Fruit fly (Drosophila melanogaster) whole organism, embryonic: ENCODE data around the gene plum.

ENCODE experiments used
- Aef1 ChIP-seq: fragments of 200-800 bp; sonication (Bioruptor generic); IDR thresholded peaks from 3 replicates; pipeline ENCODE4 v1.3.6; 2022; ENCODE audit warnings: missing biosample characterization, missing genetic modification characterization
- CG10543 ChIP-seq: fragments of 200-800 bp; sonication (Bioruptor generic); optimal IDR thresholded peaks from 3 replicates; lab custom pipeline; 2017; ENCODE audit warnings: missing biosample characterization, mild to moderate bottlenecking, missing genetic modification characterization, moderate library complexity
- CG10654 ChIP-seq: fragments of 200-800 bp; sonication (Bioruptor generic); optimal IDR thresholded peaks from 2 replicates; lab custom pipeline; 2016; ENCODE audit warnings: missing biosample characterization, missing genetic modification characterization
- CG11093 ChIP-seq: fragments of 200-800 bp; sonication (Bioruptor generic); IDR thresholded peaks from 3 replicates; pipeline ENCODE4 v1.3.6; 2022; ENCODE audit warnings: missing biosample characterization, missing genetic modification characterization
- CG13296 ChIP-seq: fragments of 200-800 bp; sonication (Bioruptor generic); optimal IDR thresholded peaks from 3 replicates; lab custom pipeline; 2018; ENCODE audit warnings: missing biosample characterization, mild to moderate bottlenecking, missing genetic modification characterization
- CG14710 ChIP-seq: fragments of 200-800 bp; sonication (Bioruptor generic); optimal IDR thresholded peaks from 3 replicates; lab custom pipeline; 2019; ENCODE audit warnings: missing biosample characterization, mild to moderate bottlenecking, missing genetic modification characterization, moderate library complexity
- CG1603 ChIP-seq: fragments of 200-800 bp; sonication (Bioruptor generic); optimal IDR thresholded peaks from 2 replicates; lab custom pipeline; 2019; ENCODE audit warnings: missing biosample characterization, mild to moderate bottlenecking, missing genetic modification characterization, moderate library complexity
- CG16863 ChIP-seq: fragments of 200-800 bp; sonication (Bioruptor generic); optimal IDR thresholded peaks from 3 replicates; lab custom pipeline; 2016; ENCODE audit warnings: missing biosample characterization, missing genetic modification characterization
- CG17361 ChIP-seq: fragments of 200-800 bp; sonication (Bioruptor generic); IDR thresholded peaks from 3 replicates; pipeline ENCODE4 v1.3.6; 2022; ENCODE audit warnings: missing biosample characterization, missing genetic modification characterization
- CG17912 ChIP-seq: fragments of 200-800 bp; sonication (Bioruptor generic); optimal IDR thresholded peaks from 2 replicates; lab custom pipeline; 2018; ENCODE audit warnings: missing biosample characterization, mild to moderate bottlenecking, missing genetic modification characterization
- CG2116 ChIP-seq: fragments of 200-800 bp; sonication (Bioruptor generic); optimal IDR thresholded peaks from 3 replicates; lab custom pipeline; 2018; ENCODE audit warnings: missing biosample characterization, mild to moderate bottlenecking, missing genetic modification characterization
- CG2712 ChIP-seq: fragments of 200-800 bp; optimal IDR thresholded peaks from 3 replicates; lab custom pipeline; 2019; ENCODE audit warnings: missing biosample characterization, mild to moderate bottlenecking, missing genetic modification characterization, moderate library complexity
- CG34224 ChIP-seq: fragments of 200-800 bp; sonication (Bioruptor generic); IDR thresholded peaks from 3 replicates; pipeline ENCODE4 v1.3.6; 2022; ENCODE audit warnings: missing biosample characterization, missing genetic modification characterization; ENCODE audit not compliant: partially characterized antibody
- CG34376 ChIP-seq: fragments of 200-800 bp; sonication (Bioruptor generic); optimal IDR thresholded peaks from 2 replicates; lab custom pipeline; 2018; ENCODE audit warnings: missing biosample characterization, mild to moderate bottlenecking, missing genetic modification characterization
- CG3847 ChIP-seq: fragments of 200-800 bp; sonication (Bioruptor generic); IDR thresholded peaks from 2 replicates; pipeline ENCODE4 v1.3.6; 2022; ENCODE audit warnings: missing biosample characterization, missing genetic modification characterization
- CG42726 ChIP-seq: fragments of 200-800 bp; sonication (Bioruptor generic); IDR thresholded peaks from 2 replicates; pipeline ENCODE4 v1.3.6; 2022; ENCODE audit warnings: missing biosample characterization, missing genetic modification characterization; ENCODE audit not compliant: partially characterized antibody
- CG4617 ChIP-seq: fragments of 200-800 bp; sonication (Bioruptor generic); optimal IDR thresholded peaks from 3 replicates; lab custom pipeline; 2016; ENCODE audit warnings: missing biosample characterization, missing genetic modification characterization, borderline replicate concordance
- CG5245 ChIP-seq: fragments of 200-800 bp; sonication (Bioruptor generic); optimal IDR thresholded peaks from 3 replicates; lab custom pipeline; 2016; ENCODE audit warnings: missing biosample characterization, missing genetic modification characterization
- CG6254 ChIP-seq: fragments of 200-800 bp; sonication (Bioruptor generic); optimal IDR thresholded peaks from 3 replicates; lab custom pipeline; 2017; ENCODE audit warnings: mild to moderate bottlenecking, missing biosample characterization, missing genetic modification reagents, missing genetic modification characterization
- CG7963 ChIP-seq: fragments of 200-800 bp; sonication (Bioruptor generic); IDR thresholded peaks from 3 replicates; pipeline ENCODE4 v1.3.6; 2022; ENCODE audit warnings: missing biosample characterization, missing genetic modification characterization; ENCODE audit not compliant: partially characterized antibody
- CG9797 ChIP-seq: fragments of 200-800 bp; sonication (Bioruptor generic); optimal IDR thresholded peaks from 3 replicates; lab custom pipeline; 2018; ENCODE audit warnings: missing biosample characterization, mild to moderate bottlenecking, missing genetic modification characterization
- CTCF ChIP-seq: fragments of 200-800 bp; sonication (Bioruptor generic); optimal IDR thresholded peaks from 2 replicates; lab custom pipeline; 2017; ENCODE audit warnings: missing biosample characterization, mild to moderate bottlenecking, missing genetic modification characterization, moderate library complexity
- Dip2 ChIP-seq: fragments of 200-800 bp; sonication (Bioruptor generic); IDR thresholded peaks from 2 replicates; pipeline ENCODE4 v1.3.6; 2022; ENCODE audit warnings: missing biosample characterization, missing genetic modification characterization
- Doc3 ChIP-seq: fragments of 200-800 bp; sonication (Bioruptor generic); IDR thresholded peaks from 3 replicates; pipeline ENCODE4 v1.3.6; 2022; ENCODE audit warnings: missing biosample characterization, missing genetic modification characterization; ENCODE audit not compliant: partially characterized antibody
- Dp ChIP-seq: fragments of 200-800 bp; sonication (Bioruptor generic); optimal IDR thresholded peaks from 2 replicates; lab custom pipeline; 2018; ENCODE audit warnings: missing biosample characterization, mild to moderate bottlenecking, missing genetic modification characterization, moderate library complexity
- E2f2 ChIP-seq: fragments of 200-800 bp; sonication (Bioruptor generic); IDR thresholded peaks from 2 replicates; pipeline ENCODE4 v1.3.6; 2022; ENCODE audit warnings: missing biosample characterization, missing genetic modification characterization
- Elba2 ChIP-seq: fragments of 200-800 bp; sonication (Bioruptor generic); optimal IDR thresholded peaks from 3 replicates; lab custom pipeline; 2016; ENCODE audit warnings: missing biosample characterization, missing genetic modification characterization
- GATAe ChIP-seq: fragments of 200-800 bp; sonication (Bioruptor generic); conservative IDR thresholded peaks from 2 replicates; pipeline ENCODE4 v1.3.6; 2022; ENCODE audit warnings: missing biosample characterization, missing genetic modification characterization
- HLHmδ ChIP-seq: fragments of 200-800 bp; sonication (Bioruptor generic); optimal IDR thresholded peaks from 2 replicates; lab custom pipeline; 2018; ENCODE audit warnings: missing biosample characterization, mild to moderate bottlenecking, missing genetic modification characterization, moderate library complexity
- Hr39 ChIP-seq: fragments of >200 bp; optimal IDR thresholded peaks from 2 replicates; lab custom pipeline; 2017
- NC2β ChIP-seq: fragments of 200-800 bp; sonication (Bioruptor generic); optimal IDR thresholded peaks from 2 replicates; lab custom pipeline; 2016; ENCODE audit warnings: missing biosample characterization, missing genetic modification characterization
- Nf-YA ChIP-seq: fragments of 200-800 bp; sonication (Bioruptor generic); IDR thresholded peaks from 2 replicates; pipeline ENCODE4 v1.3.6; 2022; ENCODE audit warnings: missing biosample characterization, missing genetic modification characterization
- Oli ChIP-seq: fragments of 200-800 bp; sonication (Bioruptor generic); optimal IDR thresholded peaks from 2 replicates; lab custom pipeline; 2018; ENCODE audit warnings: missing biosample characterization, mild to moderate bottlenecking, missing genetic modification characterization, moderate library complexity
- Ravus ChIP-seq: fragments of 200-800 bp; sonication (Bioruptor generic); IDR thresholded peaks from 2 replicates; pipeline ENCODE4 v1.3.6; 2022; ENCODE audit warnings: missing biosample characterization, missing genetic modification characterization
- Sry-δ ChIP-seq: fragments of 200-800 bp; sonication (Bioruptor generic); optimal IDR thresholded peaks from 2 replicates; lab custom pipeline; 2016; ENCODE audit warnings: missing biosample characterization, missing genetic modification characterization
- Xrp1 ChIP-seq: fragments of 200-800 bp; sonication (Bioruptor generic); IDR thresholded peaks from 2 replicates; pipeline ENCODE4 v1.3.6; 2022; ENCODE audit warnings: missing biosample characterization, missing genetic modification characterization
- bowl ChIP-seq: fragments of 200-800 bp; sonication (Bioruptor generic); IDR thresholded peaks from 2 replicates; pipeline ENCODE4 v1.3.6; 2022; ENCODE audit warnings: missing biosample characterization, missing genetic modification characterization
- hkb ChIP-seq, 2 experiments: fragments of 200-800 bp in 1 of 2; fragments of >200 bp in 1 of 2; sonication (Bioruptor generic) in 1 of 2; IDR thresholded peaks in 1 of 2; optimal IDR thresholded peaks in 1 of 2; 2 replicates each; pipeline versions ENCODE4 v1.3.6 to Lab custom; 2017 to 2022; ENCODE audit warnings: missing biosample characterization in 1 of 2, missing genetic modification characterization in 1 of 2
- inv ChIP-seq: fragments of 200-800 bp; sonication (Bioruptor generic); IDR thresholded peaks from 2 replicates; pipeline ENCODE4 v1.3.6; 2022; ENCODE audit warnings: missing biosample characterization, missing genetic modification characterization; ENCODE audit not compliant: partially characterized antibody
- klu ChIP-seq: fragments of 200-800 bp; sonication (Bioruptor generic); IDR thresholded peaks from 2 replicates; pipeline ENCODE4 v1.3.6; 2022; ENCODE audit warnings: missing biosample characterization, missing genetic modification characterization
- knrl ChIP-seq: fragments of 200-800 bp; sonication (Bioruptor generic); IDR thresholded peaks from 3 replicates; pipeline ENCODE4 v1.3.6; 2022; ENCODE audit warnings: missing biosample characterization, missing genetic modification characterization; ENCODE audit not compliant: partially characterized antibody
- maf-S ChIP-seq: fragments of 200-800 bp; sonication (Bioruptor generic); optimal IDR thresholded peaks from 2 replicates; lab custom pipeline; 2016; ENCODE audit warnings: missing biosample characterization, missing genetic modification characterization
- nau ChIP-seq: fragments of 200-800 bp; sonication (Bioruptor generic); optimal IDR thresholded peaks from 3 replicates; lab custom pipeline; 2017; ENCODE audit warnings: missing biosample characterization, mild to moderate bottlenecking, missing genetic modification characterization, missing genetic modification reagents
- nmo ChIP-seq: fragments of 200-800 bp; sonication (Bioruptor generic); optimal IDR thresholded peaks from 2 replicates; lab custom pipeline; 2018; ENCODE audit warnings: missing biosample characterization, mild to moderate bottlenecking, missing genetic modification characterization, moderate library complexity
- onecut ChIP-seq: fragments of 200-800 bp; sonication (Bioruptor generic); IDR thresholded peaks from 2 replicates; pipeline ENCODE4 v1.3.6; 2022; ENCODE audit warnings: missing biosample characterization, missing genetic modification characterization
- rib ChIP-seq: fragments of 200-800 bp; sonication (Bioruptor generic); IDR thresholded peaks from 2 replicates; pipeline ENCODE4 v1.3.6; 2022; ENCODE audit warnings: missing biosample characterization, missing genetic modification characterization
- row ChIP-seq: fragments of 200-800 bp; sonication (Bioruptor generic); IDR thresholded peaks from 3 replicates; pipeline ENCODE4 v1.3.6; 2022; ENCODE audit warnings: missing biosample characterization, missing genetic modification characterization
- sc ChIP-seq, 3 experiments: fragments of >200 bp in 2 of 3; fragments of 200-800 bp in 1 of 3; sonication (Bioruptor generic) in 1 of 3; optimal IDR thresholded peaks; 2 replicates in 2 of 3; 3 replicates in 1 of 3; lab custom pipeline; 2017; ENCODE audit warnings: mild to moderate bottlenecking in 1 of 3, missing biosample characterization in 1 of 3, missing genetic modification characterization in 1 of 3, missing genetic modification reagents in 1 of 3
- seq ChIP-seq: fragments of 200-800 bp; sonication (Bioruptor generic); IDR thresholded peaks from 2 replicates; pipeline ENCODE4 v1.3.6; 2022; ENCODE audit warnings: missing biosample characterization, missing genetic modification characterization
- unpg ChIP-seq: fragments of 200-800 bp; sonication (Bioruptor generic); optimal IDR thresholded peaks from 3 replicates; lab custom pipeline; 2018; ENCODE audit warnings: missing biosample characterization, mild to moderate bottlenecking, missing genetic modification characterization, moderate library complexity
- yki ChIP-seq: fragments of >200 bp; optimal IDR thresholded peaks from 3 replicates; lab custom pipeline; 2018
- z ChIP-seq: fragments of 200-800 bp; sonication (Bioruptor generic); IDR thresholded peaks from 3 replicates; pipeline ENCODE4 v1.3.6; 2022; ENCODE audit warnings: missing biosample characterization, missing genetic modification characterization

plum gene

DNA sequence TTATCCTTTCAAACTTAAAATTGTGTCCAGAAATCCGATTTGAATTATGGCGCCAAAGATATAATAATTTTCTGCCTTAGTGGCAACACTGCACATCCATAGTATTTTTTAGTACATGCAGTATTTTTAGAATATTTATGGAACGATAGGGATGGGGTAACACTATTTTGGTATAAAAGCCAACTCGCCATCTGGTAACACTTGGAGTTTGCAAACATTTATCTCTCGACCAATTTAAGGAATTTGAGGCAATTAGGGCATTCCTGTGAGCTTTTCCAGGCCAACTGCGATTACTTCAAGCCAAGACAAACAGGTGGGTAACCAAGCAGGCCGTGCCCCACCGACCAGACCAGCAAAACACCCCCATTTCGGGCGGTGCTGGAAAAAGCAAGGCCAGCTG is 82.7 kb downstream of the plum start, which contains the start of gene CG5447 (continued):
- TF ChIP-seq CG13296 (GFP tag; lab: Kevin White, UChicago): no peak
- no peak for TF ChIP-seq CTCF (GFP tag; lab: Kevin White, UChicago)
- no peak for TF ChIP-seq row
- peak; percentile 15 for TF ChIP-seq Sry-δ (GFP tag; lab: Kevin White, UChicago)
- peak; percentile 59 for TF ChIP-seq CG1603
- TF ChIP-seq Xrp1 (GFP tag; lab: Robert Waterston, UW): no peak
- peak; percentile 44; the same call in 2 of the 3 replicates for TF ChIP-seq CG34224 (GFP tag; lab: Robert Waterston, UW)
- TF ChIP-seq CG17912 (GFP tag; lab: Kevin White, UChicago): no peak
- TF ChIP-seq CG10543 (GFP tag; lab: Kevin White, UChicago): no peak
- no peak for TF ChIP-seq maf-S (GFP tag; lab: Kevin White, UChicago)
- TF ChIP-seq CG2116 (GFP tag; lab: Kevin White, UChicago): no peak
- no peak for TF ChIP-seq CG5245 (GFP tag; lab: Kevin White, UChicago)
- TF ChIP-seq Nf-YA: no peak
- TF ChIP-seq unpg (GFP tag; lab: Kevin White, UChicago): no peak
- no peak for TF ChIP-seq CG11093 (GFP tag; lab: Robert Waterston, UW)
- no peak for TF ChIP-seq rib
- no peak for TF ChIP-seq z (GFP tag; lab: Robert Waterston, UW)
- TF ChIP-seq inv (GFP tag; lab: Robert Waterston, UW): no peak
- TF ChIP-seq CG10654: no peak
- no peak for TF ChIP-seq Elba2 (GFP tag; lab: Kevin White, UChicago)
- TF ChIP-seq CG14710 (tag; lab: Kevin White, UChicago): peak; percentile 99
- TF ChIP-seq bowl: no peak
- TF ChIP-seq CG9797 (GFP tag; lab: Kevin White, UChicago): peak; percentile 64
- 0 out of 3 replicates have a peak, but pooled peaks have one; percentile 24 for TF ChIP-seq knrl
- peak; percentile 88 for TF ChIP-seq Dp
- no peak for TF ChIP-seq Aef1 (GFP tag; lab: Robert Waterston, UW)
- no peak for TF ChIP-seq CG17361 (GFP tag; lab: Robert Waterston, UW)
- TF ChIP-seq yki (lab: Kevin White, UChicago): no peak
- peak; percentile 7 for TF ChIP-seq nmo (GFP tag; lab: Kevin White, UChicago)
- peak; percentile 66 for TF ChIP-seq CG4617 (GFP tag; lab: Kevin White, UChicago)
- TF ChIP-seq E2f2 (GFP tag; lab: Robert Waterston, UW): peak; percentile 96
- TF ChIP-seq Hr39 (lab: Kevin White, UChicago): no peak
- TF ChIP-seq CG42726 (GFP tag; lab: Robert Waterston, UW): no peak
- peak; percentile 59 for TF ChIP-seq CG3847 (GFP tag; lab: Robert Waterston, UW)
- no peak for TF ChIP-seq NC2β (GFP tag; lab: Kevin White, UChicago)
- TF ChIP-seq klu (GFP tag; lab: Robert Waterston, UW): no peak
- no peak for TF ChIP-seq GATAe
- no peak for TF ChIP-seq Ravus (GFP tag; lab: Robert Waterston, UW)
- TF ChIP-seq Doc3: no peak
- no peak for TF ChIP-seq CG2712 (tag; lab: Kevin White, UChicago)
- no peak for TF ChIP-seq CG16863 (GFP tag; lab: Kevin White, UChicago)
- TF ChIP-seq sc (optimal IDR thresholded peaks at IDR 0.05; lab: Kevin White, UChicago): no peak
- TF ChIP-seq sc (GFP tag; optimal IDR thresholded peaks at IDR 0.05; lab: Kevin White, UChicago): no peak
- TF ChIP-seq nau (GFP tag; lab: Kevin White, UChicago): no peak
- TF ChIP-seq CG34376 (GFP tag; lab: Kevin White, UChicago): no peak
- no peak for TF ChIP-seq CG7963 (GFP tag; lab: Robert Waterston, UW)
- no peak for TF ChIP-seq seq (GFP tag; lab: Robert Waterston, UW)
- TF ChIP-seq hkb (optimal IDR thresholded peaks at IDR 0.05; lab: Kevin White, UChicago): no peak
- no peak for TF ChIP-seq hkb (GFP tag; IDR thresholded peaks at IDR 0.05; lab: Robert Waterston, UW)
- no peak for TF ChIP-seq HLHmδ (GFP tag; lab: Kevin White, UChicago)
- TF ChIP-seq Dip2 (GFP tag; lab: Robert Waterston, UW): no peak
- no peak for TF ChIP-seq Oli (tag; lab: Kevin White, UChicago)
- no peak for TF ChIP-seq CG6254
- no peak for TF ChIP-seq onecut (GFP tag; lab: Robert Waterston, UW)
